Worm (Caenorhabditis elegans) whole organism, young adult: ENCODE data around the gene F31F7.2.

ENCODE experiments used
- B0019.2 ChIP-seq: fragments of 200-800 bp; sonication (Bioruptor generic); conservative IDR thresholded peaks from 2 replicates; pipeline ENCODE4 v1.3.6; 2022; ENCODE audit warnings: missing genetic modification reagents, missing genetic modification characterization, missing compliant biosample characterization
- B0035.1 ChIP-seq: sonication (generic microtip); optimal IDR thresholded peaks from 2 replicates; lab custom pipeline; 2016; ENCODE audit warnings: missing genetic modification characterization, mild to moderate bottlenecking, missing compliant biosample characterization, missing genotype, missing genetic modification reagents
- B0336.3 ChIP-seq: fragments of 200-800 bp; sonication (Bioruptor generic); IDR thresholded peaks from 2 replicates; pipeline ENCODE4 v1.3.6; 2022; ENCODE audit warnings: missing genetic modification characterization, missing compliant biosample characterization
- D2030.7 ChIP-seq: fragments of 200-800 bp; sonication (Bioruptor generic); IDR thresholded peaks from 2 replicates; pipeline ENCODE4 v1.3.6; 2022; ENCODE audit warnings: missing genetic modification reagents, missing genetic modification characterization, missing compliant biosample characterization
- F49E8.2 ChIP-seq: sonication (generic microtip); optimal IDR thresholded peaks from 3 replicates; lab custom pipeline; 2017; ENCODE audit warnings: missing genetic modification characterization, mild to moderate bottlenecking, missing compliant biosample characterization, antibody characterized with exemption, moderate library complexity; ENCODE audit not compliant: insufficient read depth
- F55B11.4 ChIP-seq: sonication (generic microtip); optimal IDR thresholded peaks from 2 replicates; lab custom pipeline; 2016; ENCODE audit warnings: missing compliant biosample characterization, missing genetic modification characterization, borderline replicate concordance; ENCODE audit not compliant: insufficient read depth
- F57C9.4 ChIP-seq: sonication (generic microtip); optimal IDR thresholded peaks from 2 replicates; lab custom pipeline; 2017; ENCODE audit warnings: mild to moderate bottlenecking, missing genetic modification characterization, missing compliant biosample characterization
- K11D2.4 ChIP-seq: fragments of 200-800 bp; sonication (Bioruptor generic); IDR thresholded peaks from 2 replicates; pipeline ENCODE4 v1.3.6; 2022; ENCODE audit warnings: missing genetic modification reagents, missing genetic modification characterization, missing compliant biosample characterization
- T07F8.4 ChIP-seq: sonication (generic microtip); optimal IDR thresholded peaks from 2 replicates; lab custom pipeline; 2016; ENCODE audit warnings: mild to moderate bottlenecking, missing genetic modification characterization, moderate library complexity, missing compliant biosample characterization
- athp-1 ChIP-seq: sonication (generic microtip); optimal IDR thresholded peaks from 2 replicates; lab custom pipeline; 2017; ENCODE audit warnings: mild to moderate bottlenecking, missing genetic modification characterization, missing compliant biosample characterization
- attf-3 ChIP-seq: fragments of 200-800 bp; sonication (Bioruptor generic); conservative IDR thresholded peaks from 2 replicates; pipeline ENCODE4 v1.3.6; 2022; ENCODE audit warnings: missing genetic modification reagents, missing genetic modification characterization, missing compliant biosample characterization
- bed-1 ChIP-seq: fragments of 200-800 bp; sonication (Bioruptor generic); IDR thresholded peaks from 2 replicates; pipeline ENCODE4 v1.3.6; 2022; ENCODE audit warnings: missing genetic modification reagents, missing genetic modification characterization, missing compliant biosample characterization
- bed-2 ChIP-seq: fragments of 200-800 bp; sonication (Bioruptor generic); IDR thresholded peaks from 2 replicates; pipeline ENCODE4 v1.3.6; 2022; ENCODE audit warnings: missing genetic modification reagents, missing genetic modification characterization, missing compliant biosample characterization
- ceh-40 ChIP-seq: fragments of 200-800 bp; sonication (Bioruptor generic); IDR thresholded peaks from 2 replicates; pipeline ENCODE4 v1.3.6; 2022; ENCODE audit warnings: missing genetic modification characterization, missing compliant biosample characterization
- dpff-1 ChIP-seq: sonication (generic microtip); optimal IDR thresholded peaks from 2 replicates; lab custom pipeline; 2017; ENCODE audit warnings: mild to moderate bottlenecking, missing genetic modification characterization, missing compliant biosample characterization
- efl-1 ChIP-seq: fragments of 150-350 bp; optimal IDR thresholded peaks from 2 replicates; lab custom pipeline; 2014; ENCODE audit warnings: missing biosample characterization, missing genetic modification reagents, missing genetic modification characterization
- ets-4 ChIP-seq: fragments of 200-800 bp; sonication (Bioruptor generic); optimal IDR thresholded peaks from 2 replicates; lab custom pipeline; 2018; ENCODE audit warnings: mild to moderate bottlenecking, missing genetic modification characterization, missing compliant biosample characterization
- gei-17 ChIP-seq: fragments of 200-800 bp; sonication (Bioruptor generic); optimal IDR thresholded peaks from 2 replicates; lab custom pipeline; 2018; ENCODE audit warnings: mild to moderate bottlenecking, missing genetic modification characterization, missing compliant biosample characterization
- him-1 ChIP-seq: sonication (generic microtip); optimal IDR thresholded peaks from 2 replicates; lab custom pipeline; 2016; ENCODE audit warnings: missing genotype, missing genetic modification reagents, missing genetic modification characterization, missing compliant biosample characterization
- hlh-26 ChIP-seq: fragments of 200-800 bp; sonication (Bioruptor generic); conservative IDR thresholded peaks from 2 replicates; pipeline ENCODE4 v1.3.6; 2022; ENCODE audit warnings: missing genetic modification reagents, missing genetic modification characterization, missing compliant biosample characterization
- hmg-20 ChIP-seq: fragments of 200-800 bp; sonication (Bioruptor generic); IDR thresholded peaks from 2 replicates; pipeline ENCODE4 v1.3.6; 2022; ENCODE audit warnings: missing genetic modification reagents, missing genetic modification characterization, missing compliant biosample characterization
- hrde-1 ChIP-seq: sonication (generic microtip); optimal IDR thresholded peaks from 2 replicates; lab custom pipeline; 2016; ENCODE audit warnings: missing genetic modification characterization, mild to moderate bottlenecking, missing compliant biosample characterization, moderate library complexity, missing genotype, missing genetic modification reagents, borderline replicate concordance
- lag-1 ChIP-seq: fragments of 200-800 bp; sonication (Bioruptor generic); IDR thresholded peaks from 2 replicates; pipeline ENCODE4 v1.3.6; 2022; ENCODE audit warnings: missing genetic modification reagents, missing genetic modification characterization, missing compliant biosample characterization
- let-607 ChIP-seq, 2 experiments: fragments of 200-800 bp in 1 of 2; sonication (Bioruptor generic) in 1 of 2; sonication (generic microtip) in 1 of 2; optimal IDR thresholded peaks; 2 replicates each; lab custom pipeline; 2016 to 2018; ENCODE audit warnings: mild to moderate bottlenecking in 2 of 2, missing compliant biosample characterization in 2 of 2, missing genetic modification characterization in 2 of 2, moderate library complexity in 2 of 2, missing genotype in 1 of 2
- lin-40 ChIP-seq: sonication (generic microtip); optimal IDR thresholded peaks from 2 replicates; lab custom pipeline; 2016; ENCODE audit warnings: missing genetic modification characterization, mild to moderate bottlenecking, missing compliant biosample characterization, missing genotype, missing genetic modification reagents
- lir-1 ChIP-seq: fragments of 200-800 bp; sonication (Bioruptor generic); conservative IDR thresholded peaks from 2 replicates; pipeline ENCODE4 v1.3.6; 2022; ENCODE audit warnings: missing genetic modification reagents, missing genetic modification characterization, missing compliant biosample characterization
- madf-10 ChIP-seq: sonication (generic microtip); optimal IDR thresholded peaks from 2 replicates; lab custom pipeline; 2016; ENCODE audit warnings: mild to moderate bottlenecking, missing genetic modification characterization, missing compliant biosample characterization
- madf-3 ChIP-seq: fragments of 200-800 bp; sonication (Bioruptor generic); IDR thresholded peaks from 2 replicates; pipeline ENCODE4 v1.3.6; 2022; ENCODE audit warnings: missing genetic modification reagents, missing genetic modification characterization, missing compliant biosample characterization
- mes-4 ChIP-seq: sonication (generic microtip); optimal IDR thresholded peaks from 2 replicates; lab custom pipeline; 2016; ENCODE audit warnings: missing genotype, missing genetic modification characterization, missing compliant biosample characterization
- mxl-1 ChIP-seq: sonication (generic microtip); optimal IDR thresholded peaks from 2 replicates; lab custom pipeline; 2016; ENCODE audit warnings: missing genetic modification characterization, missing compliant biosample characterization
- nfyb-1 ChIP-seq: fragments of 200-800 bp; sonication (Bioruptor generic); IDR thresholded peaks from 2 replicates; pipeline ENCODE4 v1.3.6; 2022; ENCODE audit warnings: missing genetic modification reagents, missing genetic modification characterization, missing compliant biosample characterization
- nhr-179 ChIP-seq: sonication (generic microtip); optimal IDR thresholded peaks from 2 replicates; lab custom pipeline; 2016; ENCODE audit warnings: mild to moderate bottlenecking, missing genetic modification characterization, missing compliant biosample characterization
- nhr-80 ChIP-seq: sonication (generic microtip); optimal IDR thresholded peaks from 2 replicates; lab custom pipeline; 2016; ENCODE audit warnings: missing genetic modification characterization, missing compliant biosample characterization
- nhr-90 ChIP-seq: sonication (generic microtip); optimal IDR thresholded peaks from 2 replicates; lab custom pipeline; 2016; ENCODE audit warnings: missing genotype, mild to moderate bottlenecking, missing genetic modification characterization, missing compliant biosample characterization
- pha-4 ChIP-seq: fragments of 150-350 bp; sonication (generic microtip); optimal IDR thresholded peaks from 2 replicates; lab custom pipeline; 2014; ENCODE audit warnings: missing biosample characterization, missing genetic modification reagents, missing genetic modification characterization
- repo-1 ChIP-seq: sonication (generic microtip); optimal IDR thresholded peaks from 2 replicates; lab custom pipeline; 2017; ENCODE audit warnings: mild to moderate bottlenecking, missing genetic modification characterization, missing compliant biosample characterization
- rpc-1 ChIP-seq, 2 experiments: fragments of 150-350 bp in 1 of 2; sonication (generic microtip) in 1 of 2; optimal IDR thresholded peaks; 2 replicates each; lab custom pipeline; 2014 to 2018; ENCODE audit warnings: missing biosample characterization in 1 of 2, missing genetic modification characterization in 1 of 2, missing genetic modification reagents in 1 of 2, missing genotype in 1 of 2
- sdz-38 ChIP-seq: sonication (generic microtip); optimal IDR thresholded peaks from 2 replicates; lab custom pipeline; 2016; ENCODE audit warnings: missing genotype, missing genetic modification characterization, missing compliant biosample characterization
- sea-2 ChIP-seq: fragments of 200-800 bp; sonication (Bioruptor generic); IDR thresholded peaks from 2 replicates; pipeline ENCODE4 v1.3.6; 2022; ENCODE audit warnings: missing genetic modification characterization, missing compliant biosample characterization
- snpc-1.3 ChIP-seq: sonication (generic microtip); optimal IDR thresholded peaks from 2 replicates; lab custom pipeline; 2017; ENCODE audit warnings: missing genetic modification characterization, mild to moderate bottlenecking, missing compliant biosample characterization, antibody characterized with exemption, moderate library complexity, missing genotype, missing genetic modification reagents; ENCODE audit not compliant: insufficient read depth
- snpc-3.4 ChIP-seq: sonication (generic microtip); optimal IDR thresholded peaks from 2 replicates; lab custom pipeline; 2017; ENCODE audit warnings: missing genetic modification characterization, mild to moderate bottlenecking, missing compliant biosample characterization, antibody characterized with exemption, moderate library complexity, missing genotype, missing genetic modification reagents
- snpc-4 ChIP-seq, 5 experiments: fragments of 150-350 bp in 1 of 5; sonication (generic microtip) in 4 of 5; optimal IDR thresholded peaks; 2 replicates each; lab custom pipeline; 2014 to 2018; ENCODE audit warnings: missing genetic modification characterization in 5 of 5, missing biosample characterization in 3 of 5, antibody characterized with exemption in 2 of 5, mild to moderate bottlenecking in 2 of 5, missing compliant biosample characterization in 2 of 5, missing genotype in 2 of 5, moderate library complexity in 2 of 5, missing genetic modification reagents in 1 of 5
- zfh-2 ChIP-seq: fragments of 200-800 bp; sonication (Bioruptor generic); conservative IDR thresholded peaks from 2 replicates; pipeline ENCODE4 v1.3.6; 2022; ENCODE audit warnings: missing genetic modification reagents, missing genetic modification characterization, missing compliant biosample characterization
- ztf-26 ChIP-seq: sonication (generic microtip); optimal IDR thresholded peaks from 2 replicates; lab custom pipeline; 2017; ENCODE audit warnings: missing genetic modification characterization, missing compliant biosample characterization
- ztf-6 ChIP-seq: fragments of 200-800 bp; sonication (Bioruptor generic); IDR thresholded peaks from 2 replicates; pipeline ENCODE4 v1.3.6; 2022; ENCODE audit warnings: missing genetic modification reagents, missing genetic modification characterization, missing compliant biosample characterization

Gene F31F7.2

ce11 chrV:6278117-6279081 lies 7.7 kb downstream of the F31F7.2 start, which contains the start of gene fil-2 (continued):
- TF ChIP-seq madf-3 (GFP tag; lab: Robert Waterston, UW) = peak; percentile 56; the same call in 1 of the 2 replicates
- TF ChIP-seq hrde-1 (tag; lab: Kevin White, UChicago) = no peak
- no peak for TF ChIP-seq B0019.2 (GFP tag; lab: Robert Waterston, UW)
- no peak for TF ChIP-seq bed-1 (GFP tag; lab: Robert Waterston, UW)
- TF ChIP-seq K11D2.4 (GFP tag; lab: Robert Waterston, UW) = peak; percentile 40
- peak; percentile 38 for TF ChIP-seq F57C9.4 (tag; lab: Kevin White, UChicago)
- TF ChIP-seq D2030.7 = no peak
- TF ChIP-seq ztf-6 (GFP tag; lab: Robert Waterston, UW) = no peak
- peak; percentile 57 for TF ChIP-seq dpff-1 (tag; lab: Kevin White, UChicago)
- no peak for TF ChIP-seq B0035.1
- TF ChIP-seq bed-2 (GFP tag; lab: Robert Waterston, UW) = no peak
- peak; percentile 94 for TF ChIP-seq repo-1
- no peak for TF ChIP-seq nhr-90 (tag; lab: Kevin White, UChicago)
- TF ChIP-seq zfh-2 (GFP tag; lab: Robert Waterston, UW) = no peak
- no peak for TF ChIP-seq sdz-38
- TF ChIP-seq pha-4 (tag; lab: Kevin White, UChicago) = no peak
- TF ChIP-seq F55B11.4 = no peak
- TF ChIP-seq lag-1 (GFP tag; lab: Robert Waterston, UW) = no peak
- TF ChIP-seq ets-4 = no peak
- no peak for TF ChIP-seq lin-40 (tag; lab: Kevin White, UChicago)
- peak; percentile 37; the same call in 1 of the 2 replicates for TF ChIP-seq sea-2 (GFP tag; lab: Robert Waterston, UW)
- no peak for TF ChIP-seq attf-3 (GFP tag; lab: Robert Waterston, UW)
- no peak for TF ChIP-seq hlh-26
- TF ChIP-seq nhr-80 (tag; lab: Kevin White, UChicago) = peak; percentile 83
- TF ChIP-seq nfyb-1 (GFP tag; lab: Robert Waterston, UW) = peak; percentile 79
- no peak for TF ChIP-seq efl-1 (GFP tag; lab: Kevin White, UChicago)
- TF ChIP-seq ceh-40 (GFP tag; lab: Robert Waterston, UW) = no peak
- no peak for TF ChIP-seq T07F8.4 (tag; lab: Kevin White, UChicago)
- peak; percentile 23 for TF ChIP-seq ztf-26 (tag; lab: Kevin White, UChicago)
- no peak for TF ChIP-seq snpc-4 (GFP tag; optimal IDR thresholded peaks at IDR 0.05; lab: Kevin White, UChicago)
- no peak for TF ChIP-seq snpc-4 (tag; optimal IDR thresholded peaks at IDR 0.05; lab: Kevin White, UChicago)
- TF ChIP-seq nhr-179 (tag; lab: Kevin White, UChicago) = no peak
- no peak for TF ChIP-seq mxl-1 (tag; lab: Kevin White, UChicago)
- peak; percentile 91 for TF ChIP-seq B0336.3 (GFP tag; lab: Robert Waterston, UW)
- TF ChIP-seq snpc-1.3 = peak; percentile 8
- TF ChIP-seq F49E8.2 = no peak
- no peak for TF ChIP-seq him-1
- TF ChIP-seq lir-1 (GFP tag; lab: Robert Waterston, UW) = no peak
- TF ChIP-seq madf-10 (tag; lab: Kevin White, UChicago) = no peak
- peak; percentile 63 for TF ChIP-seq gei-17 (GFP tag; lab: Kevin White, UChicago)
- no peak for TF ChIP-seq mes-4 (tag; lab: Kevin White, UChicago)
- no peak for TF ChIP-seq athp-1 (tag; lab: Kevin White, UChicago)
- TF ChIP-seq snpc-3.4 = no peak
- 0 out of 2 replicates have a peak, but pooled peaks have one; percentile 19 for TF ChIP-seq hmg-20 (GFP tag; lab: Robert Waterston, UW)
- TF ChIP-seq rpc-1 (optimal IDR thresholded peaks at IDR 0.05; lab: Kevin White, UChicago) = no peak
- no peak for TF ChIP-seq rpc-1 (tag; optimal IDR thresholded peaks at IDR 0.05; lab: Kevin White, UChicago)
- peak in 1 of 2 experiments; percentile 4 for TF ChIP-seq let-607 (tag; optimal IDR thresholded peaks at IDR 0.05; lab: Kevin White, UChicago)
